Worm (Caenorhabditis elegans): ENCODE results near the gene nhr-55.

nhr-55 gene

DNA sequence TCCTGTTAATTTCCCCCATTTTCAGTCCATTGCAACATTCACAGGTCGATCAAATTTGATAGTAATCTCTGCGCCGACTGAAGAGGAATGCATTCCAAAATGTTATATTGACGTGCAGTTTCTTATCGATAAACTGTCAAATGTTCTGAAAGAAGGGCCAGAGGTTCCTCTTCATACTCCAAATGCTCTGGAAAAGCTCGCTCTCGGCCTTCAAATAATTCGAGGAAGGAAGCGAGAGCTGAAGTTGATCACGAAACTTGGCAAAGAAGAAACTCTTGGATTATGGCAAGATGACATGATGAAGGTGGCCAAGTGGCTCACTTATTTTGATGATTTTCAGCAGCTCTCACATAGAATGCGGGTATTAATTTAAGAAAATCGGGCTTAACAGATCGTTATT, 1.1 kb downstream of the nhr-55 start:
- no peak for TF ChIP-seq nhr-28 (tag; optimal IDR thresholded peaks at IDR 0.05)
- TF ChIP-seq F49E8.2 (tag; optimal IDR thresholded peaks at IDR 0.05; ENCODE audit: borderline replicate concordance): no peak
- TF ChIP-seq F26F4.8 (GFP tag; conservative IDR thresholded peaks at IDR 0.05): no peak
- no peak for TF ChIP-seq zfp-2 (tag; optimal IDR thresholded peaks at IDR 0.05)
- no peak for TF ChIP-seq mdt-29 (GFP tag; IDR thresholded peaks at IDR 0.05)
- TF ChIP-seq aha-1 (tag): peak; percentile 38
- TF ChIP-seq mep-1 (tag; optimal IDR thresholded peaks at IDR 0.05): no peak
- no peak for TF ChIP-seq hmg-1.1 (GFP tag; IDR thresholded peaks at IDR 0.05)
- no peak for TF ChIP-seq mes-2 (tag; optimal IDR thresholded peaks at IDR 0.05; ENCODE audit: poor library complexity, severe bottlenecking)
- TF ChIP-seq lim-7 (GFP tag; IDR thresholded peaks at IDR 0.05): no peak
- TF ChIP-seq unc-39 (tag; optimal IDR thresholded peaks at IDR 0.05): no peak
- TF ChIP-seq fkh-10 (GFP tag; optimal IDR thresholded peaks at IDR 0.05): no peak
- TF ChIP-seq tra-1 (GFP tag; IDR thresholded peaks at IDR 0.05): no peak
- no peak for TF ChIP-seq cey-2 (tag; optimal IDR thresholded peaks at IDR 0.05; ENCODE audit: borderline replicate concordance, insufficient read depth)
- TF ChIP-seq ces-1 (GFP tag; optimal IDR thresholded peaks at IDR 0.05): no peak
- TF ChIP-seq nhr-6 (tag; optimal IDR thresholded peaks at IDR 0.05): no peak
- TF ChIP-seq nhr-237 (tag; optimal IDR thresholded peaks at IDR 0.05): no peak
- peak; percentile 60 for TF ChIP-seq dmd-6 (GFP tag; IDR thresholded peaks at IDR 0.05)
- TF ChIP-seq F44E2.7 (GFP tag; IDR thresholded peaks at IDR 0.05): no peak
- TF ChIP-seq unc-62 (GFP tag; optimal IDR thresholded peaks at IDR 0.05 in 1 of 2): peak in 1 of 2 experiments; percentile 97
- TF ChIP-seq unc-62 (tag; optimal IDR thresholded peaks at IDR 0.05): no peak

DNA sequence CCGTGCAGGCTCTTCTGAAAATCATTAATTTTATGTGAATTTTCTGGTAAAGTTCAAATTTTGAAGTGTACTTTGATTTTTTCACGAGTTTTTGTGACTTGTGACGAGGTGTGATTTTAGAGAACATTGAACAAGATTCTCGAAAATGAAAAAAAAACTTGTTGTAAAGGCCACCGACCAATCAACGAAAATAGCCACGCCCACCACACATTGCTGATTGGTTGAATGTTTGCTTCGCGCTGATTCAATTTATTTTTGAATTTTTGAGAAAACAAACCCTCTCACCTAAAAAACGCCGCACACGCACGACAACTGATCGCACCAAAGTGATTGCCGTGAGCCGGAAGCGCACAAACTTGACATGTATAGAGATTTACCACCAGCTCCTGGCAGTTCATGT, 4.9 kb downstream of the nhr-55 start:
- TF ChIP-seq dmd-6 (GFP tag; IDR thresholded peaks at IDR 0.05) (0 out of 2 replicates have a peak, but pooled peaks have one; percentile 24), unc-39 (tag; optimal IDR thresholded peaks at IDR 0.05) (no peak)

DNA sequence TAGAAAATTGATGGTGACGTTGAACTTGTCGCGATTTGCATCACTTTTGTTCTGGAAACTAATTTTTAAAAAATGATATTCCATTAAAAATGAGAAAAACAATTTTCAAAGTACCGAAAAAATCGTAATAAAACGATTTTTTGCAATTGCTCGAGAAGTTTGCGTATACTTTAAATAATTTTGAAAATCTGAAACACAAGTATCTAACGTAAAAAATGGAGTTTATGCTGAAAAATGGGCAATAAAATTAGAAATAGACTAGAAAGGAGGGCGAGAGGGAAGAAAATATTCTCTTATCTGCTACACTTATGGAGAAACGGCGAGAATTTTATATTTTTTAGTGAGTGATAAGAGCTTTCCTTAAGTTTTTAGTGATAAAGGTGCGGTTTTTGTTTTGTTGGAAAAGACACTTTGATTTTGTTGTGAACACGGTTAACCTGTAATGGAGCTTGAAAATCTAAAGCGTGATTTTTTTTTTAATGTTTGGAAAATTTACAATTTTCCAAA, 5.4 kb downstream of the nhr-55 start, which contains the start of gene nhr-130:
Gene nhr-130 (minus strand): TSS at position 51 of the 507 bp plus-strand sequence.
- TF ChIP-seq dve-1 (tag; optimal IDR thresholded peaks at IDR 0.05; ENCODE audit: insufficient read depth) (peak; percentile 65), skn-1 (tag; optimal IDR thresholded peaks at IDR 0.05) (no peak), pqm-1 (tag; optimal IDR thresholded peaks at IDR 0.05) (peak; percentile 81), zfp-2 (tag; optimal IDR thresholded peaks at IDR 0.05) (no peak), daf-16 (GFP tag; optimal IDR thresholded peaks at IDR 0.05) (no peak), daf-16 (tag; optimal IDR thresholded peaks at IDR 0.05) (peak; percentile 86), nhr-77 (tag; optimal IDR thresholded peaks at IDR 0.05) (peak; percentile 48), php-3 (GFP tag; IDR thresholded peaks at IDR 0.05) (peak; percentile 80), unc-130 (GFP tag; optimal IDR thresholded peaks at IDR 0.05) (no peak), nhr-102 (tag; optimal IDR thresholded peaks at IDR 0.05) (peak; percentile 1), lin-38 (GFP tag; IDR thresholded peaks at IDR 0.05) (no peak), dmd-6 (GFP tag; IDR thresholded peaks at IDR 0.05) (peak; percentile 57), unc-39 (tag; optimal IDR thresholded peaks at IDR 0.05) (no peak), egl-27 (tag; optimal IDR thresholded peaks at IDR 0.05) (no peak), gei-8 (GFP tag; optimal IDR thresholded peaks at IDR 0.05) (no peak), nhr-111 (GFP tag; optimal IDR thresholded peaks at IDR 0.05) (no peak), aha-1 (tag) (peak; percentile 46), lin-29 (GFP tag; IDR thresholded peaks at IDR 0.05) (no peak), hlh-11 (tag; optimal IDR thresholded peaks at IDR 0.05) (peak; percentile 31), fkh-10 (GFP tag; optimal IDR thresholded peaks at IDR 0.05) (no peak), nhr-28 (tag; optimal IDR thresholded peaks at IDR 0.05) (peak; percentile 91)

DNA sequence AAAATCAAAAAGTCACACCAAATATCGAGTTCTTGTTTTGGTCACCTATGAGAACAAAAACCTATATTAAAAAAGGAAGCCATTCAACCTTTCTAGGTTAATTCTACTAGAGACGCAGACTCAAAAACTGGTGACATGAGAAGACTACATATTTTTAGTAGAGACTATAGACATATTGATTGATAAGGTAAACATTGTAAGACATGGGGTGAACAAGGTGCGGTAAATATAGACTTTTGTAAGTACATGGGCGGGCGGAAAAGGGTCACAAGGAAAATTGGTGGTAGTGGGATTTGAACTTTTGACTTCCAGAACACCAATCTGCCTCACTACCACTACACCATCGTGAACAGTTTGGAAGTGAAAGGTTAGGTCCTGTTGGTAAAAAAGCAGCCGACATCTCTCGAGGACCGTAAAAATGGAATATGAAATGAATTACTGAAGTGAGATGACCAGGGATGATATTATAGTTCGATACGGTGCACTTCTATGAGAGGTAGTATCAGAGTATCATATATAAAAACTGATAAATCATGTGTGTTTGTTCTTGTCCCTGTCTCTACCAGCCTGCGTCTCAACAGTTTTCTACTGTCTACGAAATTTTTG, 6.4 kb downstream of the nhr-55 start, which contains the start of gene nhr-212:
Gene nhr-212 (plus strand): TSS at position 573 of the 606 bp plus-strand sequence.
- TF ChIP-seq dmd-6 (GFP tag; IDR thresholded peaks at IDR 0.05) (peak; percentile 25; the same call in 1 of the 2 replicates), F26F4.8 (GFP tag; conservative IDR thresholded peaks at IDR 0.05) (no peak), mdl-1 (tag; optimal IDR thresholded peaks at IDR 0.05) (no peak), daf-16 (GFP tag; optimal IDR thresholded peaks at IDR 0.05) (no peak), daf-16 (tag; optimal IDR thresholded peaks at IDR 0.05) (peak; percentile 47), lir-3 (tag; optimal IDR thresholded peaks at IDR 0.05) (no peak), zfp-3 (GFP tag; conservative IDR thresholded peaks at IDR 0.05) (no peak), mxl-3 (GFP tag; optimal IDR thresholded peaks at IDR 0.05) (no peak), ztf-7 (tag; optimal IDR thresholded peaks at IDR 0.05) (no peak), nhr-28 (tag; optimal IDR thresholded peaks at IDR 0.05) (peak; percentile 82), php-3 (GFP tag; IDR thresholded peaks at IDR 0.05) (0 out of 2 replicates have a peak, but pooled peaks have one; percentile 10), R02D3.7 (tag; optimal IDR thresholded peaks at IDR 0.05) (no peak), hlh-30 (tag; optimal IDR thresholded peaks at IDR 0.05; ENCODE audit: insufficient read depth) (peak; percentile 28), lsy-2 (tag; optimal IDR thresholded peaks at IDR 0.05) (no peak), lin-38 (GFP tag; IDR thresholded peaks at IDR 0.05) (no peak), dpl-1 (GFP tag; optimal IDR thresholded peaks at IDR 0.05) (no peak), nhr-102 (tag; optimal IDR thresholded peaks at IDR 0.05) (no peak)

Data from whole organism, L4 larva.